Fruit fly (Drosophila melanogaster) whole organism, wandering third instar larva: ENCODE measurements around the gene beat-VII.

Experiments
- Abd-B ChIP-seq: fragments of >200 bp; optimal IDR thresholded peaks from 2 replicates; lab custom pipeline; 2017; ENCODE audit warnings: missing biosample characterization, missing genetic modification characterization
- CG9705 ChIP-seq: fragments of 200-800 bp; sonication (Bioruptor generic); optimal IDR thresholded peaks from 2 replicates; lab custom pipeline; 2018; ENCODE audit warnings: missing biosample characterization, mild to moderate bottlenecking, missing genetic modification characterization
- CrebA ChIP-seq: fragments of 200-800 bp; sonication (Bioruptor generic); optimal IDR thresholded peaks from 2 replicates; lab custom pipeline; 2016; ENCODE audit warnings: missing biosample characterization, mild to moderate bottlenecking, missing genetic modification characterization, borderline replicate concordance
- Dfd ChIP-seq: fragments of >200 bp; optimal IDR thresholded peaks from 2 replicates; lab custom pipeline; 2017; ENCODE audit warnings: missing biosample characterization, missing genetic modification characterization
- Dif ChIP-seq: fragments of 200-275, 200-300 bp; sonication (Bioruptor generic); optimal IDR thresholded peaks from 2 replicates; lab custom pipeline; 2018; ENCODE audit warnings: missing biosample characterization, missing genetic modification characterization; ENCODE audit not compliant: partially characterized antibody
- GATAd ChIP-seq: sonication (Bioruptor generic); optimal IDR thresholded peaks from 2 replicates; lab custom pipeline; 2016; ENCODE audit warnings: missing biosample characterization, missing genetic modification characterization
- HLH106 ChIP-seq: fragments of 200-800 bp; optimal IDR thresholded peaks from 3 replicates; lab custom pipeline; 2019; ENCODE audit warnings: missing biosample characterization, mild to moderate bottlenecking, missing genetic modification characterization, moderate library complexity
- Hnf4 ChIP-seq: fragments of 200-800 bp; sonication (Bioruptor generic); optimal IDR thresholded peaks from 2 replicates; lab custom pipeline; 2016; ENCODE audit warnings: missing biosample characterization, mild to moderate bottlenecking, missing genetic modification characterization
- Hr78 ChIP-seq: fragments of >200 bp; optimal IDR thresholded peaks from 2 replicates; lab custom pipeline; 2017; ENCODE audit warnings: missing biosample characterization, missing genetic modification characterization
- Hr83 ChIP-seq: fragments of 200-300 bp; sonication (Bioruptor generic); optimal IDR thresholded peaks from 2 replicates; lab custom pipeline; 2016; ENCODE audit warnings: missing biosample characterization, mild to moderate bottlenecking, missing genetic modification characterization, moderate library complexity; ENCODE audit not compliant: poor library complexity, severe bottlenecking
- Jra ChIP-seq: sonication (Bioruptor generic); optimal IDR thresholded peaks from 2 replicates; lab custom pipeline; 2016; ENCODE audit warnings: missing biosample characterization, missing genetic modification characterization
- Mio ChIP-seq: sonication (Bioruptor generic); optimal IDR thresholded peaks from 2 replicates; lab custom pipeline; 2016; ENCODE audit warnings: missing biosample characterization, missing genetic modification characterization
- Myc ChIP-seq: fragments of >200 bp; optimal IDR thresholded peaks from 2 replicates; lab custom pipeline; 2017
- N ChIP-seq: fragments of >200 bp; optimal IDR thresholded peaks from 2 replicates; lab custom pipeline; 2018; ENCODE audit warnings: missing biosample characterization, missing external identifiers, missing genetic modification characterization
- OdsH ChIP-seq: fragments of 200-800 bp; sonication (Bioruptor generic); optimal IDR thresholded peaks from 2 replicates; lab custom pipeline; 2016; ENCODE audit warnings: missing biosample characterization, mild to moderate bottlenecking, missing genetic modification characterization
- Rel ChIP-seq, 2 experiments: fragments of 200-800 bp; sonication (Bioruptor generic) in 1 of 2; optimal IDR thresholded peaks; 2 replicates in 1 of 2; 3 replicates in 1 of 2; lab custom pipeline; 2016 to 2019; ENCODE audit warnings: mild to moderate bottlenecking in 2 of 2, missing biosample characterization in 2 of 2, missing genetic modification characterization in 2 of 2, moderate library complexity in 1 of 2
- Sp1 ChIP-seq: fragments of 200-800 bp; sonication (Bioruptor generic); optimal IDR thresholded peaks from 3 replicates; lab custom pipeline; 2019; ENCODE audit warnings: missing biosample characterization, mild to moderate bottlenecking, missing genetic modification characterization, moderate library complexity
- Vsx2 ChIP-seq: fragments of 200-300, 225-300 bp; sonication (Bioruptor generic); optimal IDR thresholded peaks from 2 replicates; lab custom pipeline; 2018; ENCODE audit warnings: missing biosample characterization, missing genetic modification characterization; ENCODE audit not compliant: partially characterized antibody
- br ChIP-seq: fragments of 200-800 bp; sonication (Bioruptor generic); optimal IDR thresholded peaks from 2 replicates; lab custom pipeline; 2016; ENCODE audit warnings: missing biosample characterization, missing genetic modification characterization
- brk ChIP-seq: fragments of 200-800 bp; sonication (Bioruptor generic); optimal IDR thresholded peaks from 2 replicates; lab custom pipeline; 2016; ENCODE audit warnings: missing biosample characterization, mild to moderate bottlenecking, missing genetic modification characterization
- dl ChIP-seq, 2 experiments: fragments of 175-275, 200-275 bp in 1 of 2; fragments of 200-275 bp in 1 of 2; sonication (Bioruptor generic); optimal IDR thresholded peaks; lab custom pipeline; 2018; ENCODE audit warnings: mild to moderate bottlenecking in 2 of 2, missing biosample characterization in 2 of 2, missing genetic modification characterization in 2 of 2, moderate library complexity in 2 of 2; ENCODE audit not compliant: partially characterized antibody in 2 of 2, insufficient read depth in 1 of 2
- dmrt93B ChIP-seq: fragments of 200-800 bp; sonication (Bioruptor generic); optimal IDR thresholded peaks from 2 replicates; lab custom pipeline; 2018; ENCODE audit warnings: missing biosample characterization, mild to moderate bottlenecking, missing genetic modification characterization
- dsf ChIP-seq: sonication (Bioruptor generic); optimal IDR thresholded peaks from 2 replicates; lab custom pipeline; 2016; ENCODE audit warnings: missing biosample characterization, missing genetic modification characterization, borderline replicate concordance
- ey ChIP-seq: fragments of 200-800 bp; sonication (Bioruptor generic); optimal IDR thresholded peaks from 2 replicates; lab custom pipeline; 2016; ENCODE audit warnings: missing biosample characterization, missing genetic modification characterization
- foxo ChIP-seq, 2 experiments: fragments of 200-800 bp; sonication (Bioruptor generic); optimal IDR thresholded peaks; 2 replicates in 1 of 2; 3 replicates in 1 of 2; lab custom pipeline; 2016 to 2017; ENCODE audit warnings: missing biosample characterization in 2 of 2, missing genetic modification characterization in 2 of 2
- fru ChIP-seq: fragments of 200-800 bp; sonication (Bioruptor generic); optimal IDR thresholded peaks from 3 replicates; lab custom pipeline; 2016; ENCODE audit warnings: missing biosample characterization, mild to moderate bottlenecking, missing genetic modification characterization
- h ChIP-seq: fragments of 200-800 bp; sonication (Bioruptor generic); optimal IDR thresholded peaks from 3 replicates; lab custom pipeline; 2016; ENCODE audit warnings: missing biosample characterization, mild to moderate bottlenecking, missing genetic modification characterization
- lola ChIP-seq: fragments of >200 bp; optimal IDR thresholded peaks from 2 replicates; lab custom pipeline; 2017; ENCODE audit warnings: missing biosample characterization, missing genetic modification characterization
- pan ChIP-seq: fragments of >200 bp; optimal IDR thresholded peaks from 2 replicates; lab custom pipeline; 2017
- psq ChIP-seq: fragments of 200-800 bp; sonication (Bioruptor generic); optimal IDR thresholded peaks from 3 replicates; lab custom pipeline; 2017; ENCODE audit warnings: missing biosample characterization, mild to moderate bottlenecking, missing genetic modification characterization, moderate library complexity
- rgr ChIP-seq: fragments of 200-800 bp; sonication (Bioruptor generic); optimal IDR thresholded peaks from 3 replicates; lab custom pipeline; 2016; ENCODE audit warnings: missing biosample characterization, mild to moderate bottlenecking, missing genetic modification characterization
- sage ChIP-seq: fragments of 200-800 bp; sonication (Bioruptor generic); optimal IDR thresholded peaks from 2 replicates; lab custom pipeline; 2016; ENCODE audit warnings: missing biosample characterization, mild to moderate bottlenecking, missing genetic modification characterization
- sv ChIP-seq: fragments of 200-800 bp; sonication (Bioruptor generic); optimal IDR thresholded peaks from 3 replicates; lab custom pipeline; 2016; ENCODE audit warnings: missing biosample characterization, missing genetic modification characterization
- tai ChIP-seq: sonication (Bioruptor generic); optimal IDR thresholded peaks from 2 replicates; lab custom pipeline; 2016; ENCODE audit warnings: missing biosample characterization, missing genetic modification characterization
- usp ChIP-seq: fragments of >200 bp; optimal IDR thresholded peaks from 2 replicates; lab custom pipeline; 2017; ENCODE audit warnings: missing biosample characterization, missing genetic modification characterization
- woc ChIP-seq: sonication (Bioruptor generic); optimal IDR thresholded peaks from 2 replicates; lab custom pipeline; 2016; ENCODE audit warnings: missing biosample characterization, mild to moderate bottlenecking, missing genetic modification characterization

The beat-VII gene

dm6 chr3R:26724977-26725612 is 43.3 kb upstream of the beat-VII start, which contains the start of gene CG6420:
CG6420 (minus strand) TSS chr3R:26725216.
- TF ChIP-seq usp (GFP tag; lab: Kevin White, UChicago) (no peak), h (GFP tag; lab: Kevin White, UChicago) (peak; percentile 36), HLH106 (tag; lab: Kevin White, UChicago) (peak; percentile 19), dmrt93B (GFP tag; lab: Kevin White, UChicago) (no peak)

DNA sequence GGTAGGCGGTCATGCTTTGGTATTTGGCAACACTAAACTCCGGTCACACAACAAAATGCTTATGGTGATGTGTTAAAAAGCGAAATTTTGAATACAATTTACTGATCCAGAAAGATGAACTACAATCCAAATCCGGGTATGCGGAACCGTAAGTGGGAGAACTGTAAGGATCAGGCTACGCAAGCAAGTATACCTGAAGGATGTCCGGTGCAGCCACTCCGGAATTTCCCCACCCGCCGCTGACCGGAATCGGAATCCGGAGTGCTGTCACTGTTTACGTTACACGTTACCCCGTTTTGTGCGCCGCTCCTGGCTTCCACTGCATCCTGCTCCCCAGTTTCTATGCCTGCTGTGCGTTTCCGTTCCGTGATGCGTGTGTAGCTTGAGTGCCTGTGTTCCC is 36.1 kb upstream of the beat-VII start, which contains the start of gene Yif1:
TSS of gene Yif1 (plus strand) at position 8 of the 400 bp plus-strand sequence.
- TF ChIP-seq lola (GFP tag; lab: Kevin White, UChicago) (no peak), CrebA (GFP tag; lab: Kevin White, UChicago) (no peak), Abd-B (GFP tag; lab: Kevin White, UChicago) (no peak), sage (GFP tag; lab: Kevin White, UChicago) (no peak), Vsx2 (GFP tag; lab: Kevin White, UChicago) (no peak), woc (no peak), Hr78 (GFP tag; lab: Kevin White, UChicago) (no peak), OdsH (GFP tag; lab: Kevin White, UChicago) (no peak), Rel (GFP tag; optimal IDR thresholded peaks at IDR 0.05; lab: Kevin White, UChicago) (no peak), Rel (tag; optimal IDR thresholded peaks at IDR 0.05; lab: Kevin White, UChicago) (no peak), tai (no peak), fru (no peak), GATAd (GFP tag; lab: Kevin White, UChicago) (no peak), Hr83 (no peak)

DNA sequence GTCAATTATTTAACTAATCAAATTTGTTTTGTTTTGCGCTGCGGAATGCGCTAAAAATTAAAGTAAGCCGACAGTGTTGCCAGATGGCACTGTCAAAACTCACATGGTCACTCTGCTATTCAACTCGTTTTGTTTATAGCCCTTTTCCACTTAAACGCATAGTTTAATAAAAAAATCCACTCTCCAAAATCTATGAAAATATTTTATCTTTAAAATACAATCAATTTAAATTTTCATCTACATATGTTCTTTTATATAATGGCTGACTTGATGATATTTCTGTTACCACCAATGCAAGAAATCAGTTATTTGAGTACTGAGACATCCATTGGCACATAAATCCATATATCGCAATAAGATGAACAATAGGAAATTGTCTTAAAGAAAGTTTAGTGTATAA is 35.5 kb upstream of the beat-VII start, which contains the start of gene CG6425:
TSS of gene CG6425 (minus strand) at position 95 of the 400 bp plus-strand sequence.
- TF ChIP-seq dmrt93B (GFP tag; lab: Kevin White, UChicago) (peak; percentile 14), h (GFP tag; lab: Kevin White, UChicago) (no peak), Hnf4 (GFP tag; lab: Kevin White, UChicago) (no peak), Abd-B (GFP tag; lab: Kevin White, UChicago) (no peak), br (GFP tag; lab: Kevin White, UChicago) (no peak), Hr78 (GFP tag; lab: Kevin White, UChicago) (peak; percentile 73), pan (lab: Kevin White, UChicago) (no peak), HLH106 (tag; lab: Kevin White, UChicago) (peak; percentile 42), OdsH (GFP tag; lab: Kevin White, UChicago) (no peak), sv (GFP tag; lab: Kevin White, UChicago) (no peak), brk (GFP tag; lab: Kevin White, UChicago) (no peak), dl (GFP tag; optimal IDR thresholded peaks at IDR 0.05; lab: Kevin White, UChicago; ENCODE audit: insufficient read depth in 1 of 2, partially characterized antibody in 2 of 2) (no peak), CG9705 (GFP tag; lab: Kevin White, UChicago) (peak; percentile 1), Sp1 (GFP tag; lab: Kevin White, UChicago) (peak; percentile 9), foxo (GFP tag; optimal IDR thresholded peaks at IDR 0.05; lab: Kevin White, UChicago) (no peak), usp (GFP tag; lab: Kevin White, UChicago) (no peak), Rel (GFP tag; optimal IDR thresholded peaks at IDR 0.05; lab: Kevin White, UChicago) (no peak), Rel (tag; optimal IDR thresholded peaks at IDR 0.05; lab: Kevin White, UChicago) (no peak), N (GFP tag; lab: Kevin White, UChicago) (peak; percentile 88), ey (GFP tag; lab: Kevin White, UChicago) (peak; percentile 11), Hr83 (no peak)

- peak; percentile 95 for TF ChIP-seq HLH106 (tag; lab: Kevin White, UChicago)
- no peak for TF ChIP-seq CrebA (GFP tag; lab: Kevin White, UChicago)
- peak; percentile 62 for TF ChIP-seq Rel (GFP tag; optimal IDR thresholded peaks at IDR 0.05; lab: Kevin White, UChicago)
- TF ChIP-seq Rel (tag; optimal IDR thresholded peaks at IDR 0.05; lab: Kevin White, UChicago), result peak; percentile 80
- TF ChIP-seq Jra (GFP tag; lab: Kevin White, UChicago), result no peak
- no peak for TF ChIP-seq N (GFP tag; lab: Kevin White, UChicago)
- peak; percentile 88 for TF ChIP-seq psq (GFP tag; lab: Kevin White, UChicago)
- TF ChIP-seq lola (GFP tag; lab: Kevin White, UChicago), result no peak
- TF ChIP-seq rgr (GFP tag; lab: Kevin White, UChicago), result peak; percentile 95
- TF ChIP-seq GATAd (GFP tag; lab: Kevin White, UChicago), result peak; percentile 80
- TF ChIP-seq Myc (lab: Kevin White, UChicago), result no peak
- no peak for TF ChIP-seq tai
- TF ChIP-seq dsf (GFP tag; lab: Kevin White, UChicago), result peak; percentile 48
- TF ChIP-seq Hr83, result no peak
- TF ChIP-seq fru, result peak; percentile 96
- TF ChIP-seq usp (GFP tag; lab: Kevin White, UChicago), result no peak
- TF ChIP-seq br (GFP tag; lab: Kevin White, UChicago), result peak; percentile 95
- peak; percentile 73 for TF ChIP-seq sage (GFP tag; lab: Kevin White, UChicago)
- TF ChIP-seq Hr78 (GFP tag; lab: Kevin White, UChicago), result no peak
- TF ChIP-seq woc, result peak; percentile 72
- no peak for TF ChIP-seq Dfd (GFP tag; lab: Kevin White, UChicago)
- TF ChIP-seq Sp1 (GFP tag; lab: Kevin White, UChicago), result peak; percentile 92
- no peak for TF ChIP-seq Abd-B (GFP tag; lab: Kevin White, UChicago)
- TF ChIP-seq pan (lab: Kevin White, UChicago), result no peak
- TF ChIP-seq Hnf4 (GFP tag; lab: Kevin White, UChicago), result no peak
- TF ChIP-seq ey (GFP tag; lab: Kevin White, UChicago), result peak; percentile 96
- no peak for TF ChIP-seq dl (GFP tag; optimal IDR thresholded peaks at IDR 0.05; lab: Kevin White, UChicago; ENCODE audit: insufficient read depth in 1 of 2, partially characterized antibody in 2 of 2)
- TF ChIP-seq Mio (GFP tag; lab: Kevin White, UChicago), result peak; percentile 75
- TF ChIP-seq h (GFP tag; lab: Kevin White, UChicago), result peak; percentile 96
- peak; percentile 94 for TF ChIP-seq dmrt93B (GFP tag; lab: Kevin White, UChicago)
- no peak for TF ChIP-seq Dif (GFP tag; lab: Kevin White, UChicago)
- TF ChIP-seq brk (GFP tag; lab: Kevin White, UChicago), result no peak
Observed at dm6 chr3R:26714109-26714576, 32.4 kb upstream of the beat-VII start, which contains the start of gene amon. amon (minus strand) TSS chr3R:26714159.
